Worm (Caenorhabditis elegans) whole organism, young adult: ENCODE data around the gene T01H3.3.

Source experiments
- B0336.3 ChIP-seq: fragments of 200-800 bp; sonication (Bioruptor generic); IDR thresholded peaks from 2 replicates; pipeline ENCODE4 v1.3.6; 2022; ENCODE audit warnings: missing genetic modification characterization, missing compliant biosample characterization
- C17E4.6 ChIP-seq: fragments of 200-800 bp; sonication (Bioruptor generic); IDR thresholded peaks from 2 replicates; pipeline ENCODE4 v1.3.6; 2022; ENCODE audit warnings: missing genetic modification reagents, missing genetic modification characterization, missing compliant biosample characterization
- F10E7.11 ChIP-seq: sonication (generic microtip); optimal IDR thresholded peaks from 2 replicates; lab custom pipeline; 2017; ENCODE audit warnings: mild to moderate bottlenecking, missing genetic modification characterization, moderate library complexity, missing compliant biosample characterization
- F33H1.4 ChIP-seq: fragments of 200-800 bp; sonication (Bioruptor generic); IDR thresholded peaks from 2 replicates; pipeline ENCODE4 v1.3.6; 2022; ENCODE audit warnings: missing genetic modification reagents, missing genetic modification characterization, missing compliant biosample characterization
- F37B4.10 ChIP-seq: fragments of 200-800 bp; sonication (Bioruptor generic); IDR thresholded peaks from 2 replicates; pipeline ENCODE4 v1.3.6; 2022; ENCODE audit warnings: missing genetic modification characterization, missing compliant biosample characterization
- F39B2.1 ChIP-seq: fragments of 200-800 bp; sonication (Bioruptor generic); IDR thresholded peaks from 2 replicates; pipeline ENCODE4 v1.3.6; 2022; ENCODE audit warnings: missing genetic modification reagents, missing genetic modification characterization, missing compliant biosample characterization
- F57A8.1 ChIP-seq: fragments of 200-800 bp; sonication (Bioruptor generic); optimal IDR thresholded peaks from 2 replicates; lab custom pipeline; 2018; ENCODE audit warnings: mild to moderate bottlenecking, missing genetic modification characterization, moderate library complexity, missing compliant biosample characterization
- K11D2.4 ChIP-seq: fragments of 200-800 bp; sonication (Bioruptor generic); IDR thresholded peaks from 2 replicates; pipeline ENCODE4 v1.3.6; 2022; ENCODE audit warnings: missing genetic modification reagents, missing genetic modification characterization, missing compliant biosample characterization
- Y53G8AR.9 ChIP-seq: fragments of 200-800 bp; sonication (Bioruptor generic); conservative IDR thresholded peaks from 2 replicates; pipeline ENCODE4 v1.3.6; 2022; ENCODE audit warnings: missing genetic modification reagents, missing genetic modification characterization, missing compliant biosample characterization
- Y67H2A.10 ChIP-seq: fragments of 200-800 bp; sonication (Bioruptor generic); conservative IDR thresholded peaks from 2 replicates; pipeline ENCODE4 v1.3.6; 2022; ENCODE audit warnings: missing genetic modification reagents, missing genetic modification characterization, missing compliant biosample characterization
- Y95B8A.8 ChIP-seq: fragments of 200-800 bp; sonication (Bioruptor generic); IDR thresholded peaks from 2 replicates; pipeline ENCODE4 v1.3.6; 2022; ENCODE audit warnings: missing genetic modification reagents, missing genetic modification characterization, missing compliant biosample characterization
- akir-1 ChIP-seq: fragments of 200-800 bp; sonication (Bioruptor generic); optimal IDR thresholded peaks from 2 replicates; lab custom pipeline; 2018; ENCODE audit warnings: mild to moderate bottlenecking, missing genetic modification characterization, moderate library complexity, missing compliant biosample characterization
- ama-1 ChIP-seq, 3 experiments: fragments of 150-350 bp in 1 of 3; sonication (generic microtip) in 2 of 3; optimal IDR thresholded peaks; 2 replicates each; lab custom pipeline; 2014 to 2018; ENCODE audit warnings: missing biosample characterization in 2 of 3, missing genetic modification characterization in 2 of 3, missing genetic modification reagents in 2 of 3
- aptf-2 ChIP-seq: fragments of 200-800 bp; sonication (Bioruptor generic); conservative IDR thresholded peaks from 2 replicates; pipeline ENCODE4 v1.3.6; 2022; ENCODE audit warnings: missing genetic modification reagents, missing genetic modification characterization, missing compliant biosample characterization
- atf-7 ChIP-seq: sonication (generic microtip); optimal IDR thresholded peaks from 2 replicates; lab custom pipeline; 2017; ENCODE audit warnings: mild to moderate bottlenecking, missing genetic modification characterization, missing compliant biosample characterization
- athp-1 ChIP-seq: sonication (generic microtip); optimal IDR thresholded peaks from 2 replicates; lab custom pipeline; 2017; ENCODE audit warnings: mild to moderate bottlenecking, missing genetic modification characterization, missing compliant biosample characterization
- attf-5 ChIP-seq: fragments of 200-800 bp; sonication (Bioruptor generic); optimal IDR thresholded peaks from 2 replicates; lab custom pipeline; 2018; ENCODE audit warnings: mild to moderate bottlenecking, missing genetic modification characterization, missing compliant biosample characterization
- bed-1 ChIP-seq: fragments of 200-800 bp; sonication (Bioruptor generic); IDR thresholded peaks from 2 replicates; pipeline ENCODE4 v1.3.6; 2022; ENCODE audit warnings: missing genetic modification reagents, missing genetic modification characterization, missing compliant biosample characterization
- cebp-1 ChIP-seq, 2 experiments: fragments of 200-800 bp in 1 of 2; sonication (Bioruptor generic) in 1 of 2; sonication (generic microtip) in 1 of 2; IDR thresholded peaks in 1 of 2; optimal IDR thresholded peaks in 1 of 2; 2 replicates each; pipeline versions ENCODE4 v1.3.6 to Lab custom; 2017 to 2022; ENCODE audit warnings: missing compliant biosample characterization in 2 of 2, missing genetic modification characterization in 2 of 2, mild to moderate bottlenecking in 1 of 2, missing genetic modification reagents in 1 of 2, moderate library complexity in 1 of 2
- ceh-100 ChIP-seq: fragments of 200-800 bp; sonication (Bioruptor generic); IDR thresholded peaks from 2 replicates; pipeline ENCODE4 v1.3.6; 2022; ENCODE audit warnings: missing genetic modification reagents, missing genetic modification characterization, missing compliant biosample characterization
- ceh-40 ChIP-seq: fragments of 200-800 bp; sonication (Bioruptor generic); IDR thresholded peaks from 2 replicates; pipeline ENCODE4 v1.3.6; 2022; ENCODE audit warnings: missing genetic modification characterization, missing compliant biosample characterization
- dox-1 ChIP-seq: fragments of 200-800 bp; sonication (Bioruptor generic); IDR thresholded peaks from 2 replicates; pipeline ENCODE4 v1.3.6; 2022; ENCODE audit warnings: missing genetic modification reagents, missing genetic modification characterization, missing compliant biosample characterization
- ekl-4 ChIP-seq: fragments of 200-800 bp; sonication (Bioruptor generic); IDR thresholded peaks from 2 replicates; pipeline ENCODE4 v1.3.6; 2022; ENCODE audit warnings: missing genetic modification reagents, missing genetic modification characterization, missing compliant biosample characterization
- hlh-26 ChIP-seq: fragments of 200-800 bp; sonication (Bioruptor generic); conservative IDR thresholded peaks from 2 replicates; pipeline ENCODE4 v1.3.6; 2022; ENCODE audit warnings: missing genetic modification reagents, missing genetic modification characterization, missing compliant biosample characterization
- hmg-20 ChIP-seq: fragments of 200-800 bp; sonication (Bioruptor generic); IDR thresholded peaks from 2 replicates; pipeline ENCODE4 v1.3.6; 2022; ENCODE audit warnings: missing genetic modification reagents, missing genetic modification characterization, missing compliant biosample characterization
- lin-35 ChIP-seq, 3 experiments: fragments of 150-350 bp in 2 of 3; sonication (generic microtip) in 1 of 3; optimal IDR thresholded peaks; 2 replicates each; lab custom pipeline; 2014 to 2018; ENCODE audit warnings: missing biosample characterization in 3 of 3, missing genetic modification characterization in 3 of 3, missing genetic modification reagents in 3 of 3
- lin-40 ChIP-seq: sonication (generic microtip); optimal IDR thresholded peaks from 2 replicates; lab custom pipeline; 2016; ENCODE audit warnings: missing genetic modification characterization, mild to moderate bottlenecking, missing compliant biosample characterization, missing genotype, missing genetic modification reagents
- lin-54 ChIP-seq: fragments of 200-800 bp; sonication (Bioruptor generic); optimal IDR thresholded peaks from 2 replicates; lab custom pipeline; 2018; ENCODE audit warnings: mild to moderate bottlenecking, missing genetic modification characterization, missing compliant biosample characterization
- lir-1 ChIP-seq: fragments of 200-800 bp; sonication (Bioruptor generic); conservative IDR thresholded peaks from 2 replicates; pipeline ENCODE4 v1.3.6; 2022; ENCODE audit warnings: missing genetic modification reagents, missing genetic modification characterization, missing compliant biosample characterization
- madf-6 ChIP-seq: fragments of 200-800 bp; sonication (Bioruptor generic); IDR thresholded peaks from 2 replicates; pipeline ENCODE4 v1.3.6; 2022; ENCODE audit warnings: missing genetic modification reagents, missing genetic modification characterization, missing compliant biosample characterization
- mes-4 ChIP-seq: sonication (generic microtip); optimal IDR thresholded peaks from 2 replicates; lab custom pipeline; 2016; ENCODE audit warnings: missing genotype, missing genetic modification characterization, missing compliant biosample characterization
- nfya-2 ChIP-seq: fragments of 200-800 bp; sonication (Bioruptor generic); IDR thresholded peaks from 2 replicates; pipeline ENCODE4 v1.3.6; 2022; ENCODE audit warnings: missing genetic modification reagents, missing genetic modification characterization, missing compliant biosample characterization
- nfyb-1 ChIP-seq: fragments of 200-800 bp; sonication (Bioruptor generic); IDR thresholded peaks from 2 replicates; pipeline ENCODE4 v1.3.6; 2022; ENCODE audit warnings: missing genetic modification reagents, missing genetic modification characterization, missing compliant biosample characterization
- nhr-120 ChIP-seq: fragments of 200-800 bp; sonication (Bioruptor generic); IDR thresholded peaks from 2 replicates; pipeline ENCODE4 v1.3.6; 2022; ENCODE audit warnings: missing genetic modification characterization, missing compliant biosample characterization
- nhr-27 ChIP-seq: fragments of 200-800 bp; sonication (Bioruptor generic); optimal IDR thresholded peaks from 2 replicates; lab custom pipeline; 2018; ENCODE audit warnings: mild to moderate bottlenecking, missing genetic modification characterization, moderate library complexity, missing compliant biosample characterization
- nhr-80 ChIP-seq: sonication (generic microtip); optimal IDR thresholded peaks from 2 replicates; lab custom pipeline; 2016; ENCODE audit warnings: missing genetic modification characterization, missing compliant biosample characterization
- pbrm-1 ChIP-seq: fragments of 200-800 bp; sonication (Bioruptor generic); IDR thresholded peaks from 2 replicates; pipeline ENCODE4 v1.3.6; 2022; ENCODE audit warnings: missing genetic modification reagents, missing genetic modification characterization, missing compliant biosample characterization
- rcor-1 ChIP-seq: fragments of 200-800 bp; sonication (Bioruptor generic); IDR thresholded peaks from 2 replicates; pipeline ENCODE4 v1.3.6; 2022; ENCODE audit warnings: missing genetic modification reagents, missing genetic modification characterization, missing compliant biosample characterization
- tbp1 ChIP-seq: fragments of 200-800 bp; sonication (Bioruptor generic); optimal IDR thresholded peaks from 2 replicates; lab custom pipeline; 2018; ENCODE audit warnings: mild to moderate bottlenecking, missing genetic modification characterization, missing compliant biosample characterization
- tbx-9 ChIP-seq: sonication (generic microtip); optimal IDR thresholded peaks from 2 replicates; lab custom pipeline; 2016; ENCODE audit warnings: borderline replicate concordance, missing genetic modification characterization, inconsistent platforms, missing compliant biosample characterization
- unc-130 ChIP-seq: sonication (generic microtip); optimal IDR thresholded peaks from 2 replicates; lab custom pipeline; 2016; ENCODE audit warnings: missing genetic modification reagents, missing genetic modification characterization, missing compliant biosample characterization
- xnd-1 ChIP-seq: sonication (generic microtip); optimal IDR thresholded peaks from 2 replicates; lab custom pipeline; 2016; ENCODE audit warnings: missing genotype, missing genetic modification reagents, missing genetic modification characterization, missing compliant biosample characterization
- zfh-2 ChIP-seq: fragments of 200-800 bp; sonication (Bioruptor generic); conservative IDR thresholded peaks from 2 replicates; pipeline ENCODE4 v1.3.6; 2022; ENCODE audit warnings: missing genetic modification reagents, missing genetic modification characterization, missing compliant biosample characterization
- ztf-18 ChIP-seq: sonication (generic microtip); optimal IDR thresholded peaks from 2 replicates; lab custom pipeline; 2016; ENCODE audit warnings: missing genotype, mild to moderate bottlenecking, missing genetic modification characterization, missing compliant biosample characterization
- ztf-22 ChIP-seq: fragments of 200-800 bp; sonication (Bioruptor generic); optimal IDR thresholded peaks from 2 replicates; lab custom pipeline; 2018; ENCODE audit warnings: mild to moderate bottlenecking, missing genetic modification characterization, moderate library complexity, missing compliant biosample characterization
- ztf-25 ChIP-seq: fragments of 200-800 bp; sonication (Bioruptor generic); IDR thresholded peaks from 2 replicates; pipeline ENCODE4 v1.3.6; 2022; ENCODE audit warnings: missing genetic modification reagents, missing genetic modification characterization, missing compliant biosample characterization

T01H3.3 gene

DNA sequence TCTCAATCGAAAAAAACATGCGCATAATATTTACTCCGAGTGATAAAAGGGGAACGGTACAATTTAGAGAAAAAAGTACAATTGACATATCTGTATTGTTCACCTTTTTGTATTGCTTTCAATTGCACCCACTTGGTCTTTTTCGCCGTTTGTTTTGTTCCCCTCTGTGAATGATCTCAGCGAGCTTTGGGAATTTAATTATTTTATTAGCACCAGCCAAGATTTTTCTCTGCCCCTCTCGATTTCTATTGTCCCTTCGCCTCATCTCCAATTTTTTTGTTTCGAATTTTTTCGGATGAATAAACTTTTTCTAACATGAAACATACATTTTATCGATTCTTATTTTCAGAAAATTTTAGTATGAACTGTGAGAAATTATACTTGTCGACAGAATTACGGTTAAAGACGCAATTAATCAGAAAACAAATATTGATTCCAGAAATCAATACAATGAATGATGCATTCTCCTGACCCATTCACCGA, 26.5 kb upstream of the T01H3.3 start, which contains the start of gene rev-1:
rev-1 (plus strand) TSS at position 433 of the 483 bp plus-strand sequence.
- TF ChIP-seq B0336.3 (GFP tag; lab: Robert Waterston, UW) (peak; percentile 73), ztf-22 (GFP tag; lab: Kevin White, UChicago) (no peak), lin-35 (GFP tag; optimal IDR thresholded peaks at IDR 0.05; lab: Kevin White, UChicago) (no peak), F57A8.1 (GFP tag; lab: Kevin White, UChicago) (no peak), zfh-2 (no peak), ekl-4 (GFP tag; lab: Robert Waterston, UW) (0 out of 2 replicates have a peak, but pooled peaks have one; percentile 10), ama-1 (optimal IDR thresholded peaks at IDR 0.05; lab: Kevin White, UChicago) (no peak), ama-1 (GFP tag; optimal IDR thresholded peaks at IDR 0.05; lab: Kevin White, UChicago) (no peak), hmg-20 (GFP tag; lab: Robert Waterston, UW) (no peak), nhr-120 (GFP tag; lab: Robert Waterston, UW) (no peak), dox-1 (GFP tag; lab: Robert Waterston, UW) (no peak), unc-130 (GFP tag; lab: Kevin White, UChicago) (no peak), cebp-1 (GFP tag; IDR thresholded peaks at IDR 0.05; lab: Robert Waterston, UW) (no peak), cebp-1 (tag; optimal IDR thresholded peaks at IDR 0.05; lab: Kevin White, UChicago) (peak; percentile 11), C17E4.6 (GFP tag; lab: Robert Waterston, UW) (no peak), ztf-18 (tag; lab: Kevin White, UChicago) (no peak), nhr-80 (tag; lab: Kevin White, UChicago) (no peak), nhr-27 (tag; lab: Kevin White, UChicago) (peak; percentile 78), K11D2.4 (GFP tag; lab: Robert Waterston, UW) (no peak), akir-1 (GFP tag; lab: Kevin White, UChicago) (no peak), bed-1 (no peak), athp-1 (no peak), attf-5 (GFP tag; lab: Kevin White, UChicago) (peak; percentile 5), nfya-2 (no peak), mes-4 (tag; lab: Kevin White, UChicago) (no peak), Y53G8AR.9 (GFP tag; lab: Robert Waterston, UW) (peak; percentile 65; the same call in 1 of the 2 replicates), lir-1 (GFP tag; lab: Robert Waterston, UW) (no peak), tbx-9 (tag; lab: Kevin White, UChicago) (peak; percentile 4), F39B2.1 (GFP tag; lab: Robert Waterston, UW) (peak; percentile 84), F33H1.4 (GFP tag; lab: Robert Waterston, UW) (no peak), ceh-40 (no peak), Y95B8A.8 (GFP tag; lab: Robert Waterston, UW) (0 out of 2 replicates have a peak, but pooled peaks have one; percentile 30), xnd-1 (tag; lab: Kevin White, UChicago) (no peak), pbrm-1 (GFP tag; lab: Robert Waterston, UW) (0 out of 2 replicates have a peak, but pooled peaks have one; percentile 19), hlh-26 (GFP tag; lab: Robert Waterston, UW) (no peak), nfyb-1 (0 out of 2 replicates have a peak, but pooled peaks have one; percentile 29), F10E7.11 (tag; lab: Kevin White, UChicago) (no peak), lin-54 (no peak), F37B4.10 (GFP tag; lab: Robert Waterston, UW) (no peak), ceh-100 (peak; percentile 36; the same call in 1 of the 2 replicates), aptf-2 (no peak), Y67H2A.10 (GFP tag; lab: Robert Waterston, UW) (no peak), ztf-25 (no peak), madf-6 (GFP tag; lab: Robert Waterston, UW) (peak; percentile 37; the same call in 1 of the 2 replicates), atf-7 (tag; lab: Kevin White, UChicago) (peak; percentile 1), rcor-1 (peak; percentile 45; the same call in 1 of the 2 replicates), lin-40 (tag; lab: Kevin White, UChicago) (no peak), tbp1 (GFP tag; lab: Kevin White, UChicago) (no peak)
